Worm (Caenorhabditis elegans): ENCODE data around the gene ZC239.6.

DNA sequence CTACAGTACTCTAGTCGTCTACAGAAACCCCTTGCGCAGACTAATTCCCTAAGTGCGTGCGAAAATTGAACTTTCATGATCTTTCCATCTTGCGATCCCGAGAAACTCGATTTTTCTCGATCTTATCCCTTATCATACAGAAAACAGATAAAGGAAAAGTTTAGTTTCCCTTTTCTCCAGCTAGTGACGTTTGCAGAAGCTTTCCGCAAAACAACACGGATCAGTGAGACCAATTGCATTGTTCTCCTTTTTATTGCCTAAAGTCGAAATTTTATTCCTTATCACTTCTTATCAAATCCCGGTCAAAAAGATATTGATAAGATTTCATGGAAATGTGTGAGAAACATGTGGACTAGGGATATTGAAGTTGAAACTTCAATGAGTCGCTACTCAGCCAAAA, 32.4 kb downstream of the ZC239.6 start:
- TF ChIP-seq snpc-1.3 (tag; optimal IDR thresholded peaks at IDR 0.05; ENCODE audit: insufficient read depth) (no peak), Y53G8AR.9 (GFP tag; conservative IDR thresholded peaks at IDR 0.05) (no peak), F49E8.2 (tag; optimal IDR thresholded peaks at IDR 0.05; ENCODE audit: insufficient read depth) (no peak), let-607 (tag; optimal IDR thresholded peaks at IDR 0.05) (no peak), gei-17 (GFP tag; optimal IDR thresholded peaks at IDR 0.05) (no peak), unc-62 (GFP tag; optimal IDR thresholded peaks at IDR 0.05) (no peak), dpl-1 (GFP tag; optimal IDR thresholded peaks at IDR 0.05) (no peak), ets-4 (GFP tag; optimal IDR thresholded peaks at IDR 0.05) (no peak), hlh-26 (GFP tag; conservative IDR thresholded peaks at IDR 0.05) (no peak)
